Fruit fly (Drosophila melanogaster): ENCODE data around the gene CG13138.

CG13138 gene

DNA sequence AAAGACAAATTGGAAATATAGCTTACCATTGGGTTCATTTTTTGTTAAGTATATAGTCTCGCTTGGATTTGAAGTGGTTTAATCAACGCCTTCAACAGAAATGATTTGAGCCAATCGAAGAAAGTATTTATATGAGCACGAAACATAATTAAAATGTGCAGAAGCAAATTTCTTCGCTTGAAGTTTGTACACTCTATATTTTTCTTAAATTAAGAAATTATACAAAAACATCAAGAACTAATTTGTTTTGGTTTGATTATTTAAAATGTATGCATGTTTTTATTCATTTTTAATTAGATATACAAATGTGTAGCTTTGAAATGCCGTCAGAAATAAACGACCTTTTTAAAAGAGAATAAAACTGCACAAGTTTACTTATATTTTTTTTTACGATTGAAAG, at the start of gene CG13138:
Gene CG13138 (minus strand): TSS at position 101 of the 400 bp plus-strand sequence.
- TF ChIP-seq jim (GFP tag; optimal IDR thresholded peaks at IDR 0.05) (no peak), ey (GFP tag; optimal IDR thresholded peaks at IDR 0.05) (no peak), Sp1 (GFP tag; optimal IDR thresholded peaks at IDR 0.05) (no peak), HLH106 (tag; optimal IDR thresholded peaks at IDR 0.05) (no peak)

DNA sequence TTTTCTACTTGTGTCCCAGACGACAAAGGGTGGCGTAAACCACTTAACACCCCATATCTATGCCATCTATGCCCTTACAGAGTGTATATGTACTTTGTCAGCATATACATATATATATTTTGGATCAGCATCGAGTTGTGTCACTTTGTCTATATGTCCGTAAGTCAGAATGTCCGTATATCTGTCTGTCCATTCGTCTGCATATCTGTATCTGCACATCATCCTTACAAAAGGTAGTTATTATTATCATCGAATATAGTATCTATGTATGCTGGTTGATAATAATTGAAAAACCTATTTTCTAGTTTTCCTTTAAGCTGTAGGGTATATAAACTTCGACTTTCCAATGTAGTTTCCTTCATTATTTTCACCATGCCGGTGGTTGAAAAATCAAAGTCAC, 49.3 kb upstream of the CG13138 start:
- TF ChIP-seq Dif (GFP tag; optimal IDR thresholded peaks at IDR 0.05; ENCODE audit: partially characterized antibody), result no peak
- no peak for TF ChIP-seq Hr83 (GFP tag; optimal IDR thresholded peaks at IDR 0.05; ENCODE audit: poor library complexity, severe bottlenecking)
- TF ChIP-seq woc (GFP tag; optimal IDR thresholded peaks at IDR 0.05), result no peak
- TF ChIP-seq Vsx2 (GFP tag; optimal IDR thresholded peaks at IDR 0.05; ENCODE audit: partially characterized antibody), result no peak
- TF ChIP-seq Mio (GFP tag; optimal IDR thresholded peaks at IDR 0.05), result no peak
- TF ChIP-seq Dfd (GFP tag; optimal IDR thresholded peaks at IDR 0.05), result no peak
- no peak for TF ChIP-seq ey (GFP tag; optimal IDR thresholded peaks at IDR 0.05)
- no peak for TF ChIP-seq N (GFP tag; optimal IDR thresholded peaks at IDR 0.05)
- no peak for TF ChIP-seq CrebA (GFP tag; optimal IDR thresholded peaks at IDR 0.05; ENCODE audit: borderline replicate concordance)
- no peak for TF ChIP-seq Myc (optimal IDR thresholded peaks at IDR 0.05)
- TF ChIP-seq sage (GFP tag; optimal IDR thresholded peaks at IDR 0.05), result no peak
- no peak for TF ChIP-seq sv (GFP tag; optimal IDR thresholded peaks at IDR 0.05)
- TF ChIP-seq Rel (GFP tag; optimal IDR thresholded peaks at IDR 0.05), result no peak
- TF ChIP-seq Rel (tag; optimal IDR thresholded peaks at IDR 0.05), result no peak
- TF ChIP-seq h (GFP tag; optimal IDR thresholded peaks at IDR 0.05), result no peak
- TF ChIP-seq Sp1 (GFP tag; optimal IDR thresholded peaks at IDR 0.05), result no peak
- TF ChIP-seq HLH106 (tag; optimal IDR thresholded peaks at IDR 0.05), result no peak

DNA sequence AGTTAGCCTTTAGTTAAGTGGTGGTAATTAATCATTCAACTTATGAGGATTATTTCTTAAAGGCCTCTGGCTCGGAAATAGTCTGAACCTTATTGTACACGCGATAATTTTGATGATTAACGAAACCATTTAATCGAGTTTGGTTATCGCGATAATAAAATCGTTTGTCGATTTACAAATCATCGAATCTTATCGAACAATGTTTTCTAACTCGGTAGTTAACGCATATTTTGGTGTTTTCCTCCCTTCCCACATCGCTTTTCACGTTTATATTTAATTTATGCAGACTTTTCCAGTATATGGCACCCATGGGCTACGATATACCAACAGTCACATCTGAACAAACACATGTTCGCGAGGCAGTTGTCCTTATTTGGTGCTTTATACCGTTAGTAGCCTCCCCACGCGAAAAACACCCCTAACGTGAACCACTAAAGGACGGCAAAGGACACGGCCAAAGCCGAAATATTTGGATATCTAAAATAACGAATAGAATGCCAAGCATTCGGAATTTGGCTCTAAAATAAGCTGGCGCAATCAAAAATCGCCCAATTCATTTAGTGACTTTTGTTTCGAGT, 42.3 kb upstream of the CG13138 start, which contains the start of gene Frmd5:
Gene Frmd5 (plus strand): TSS at position 414 of the 578 bp plus-strand sequence.
- TF ChIP-seq Hnf4 (GFP tag; optimal IDR thresholded peaks at IDR 0.05), result no peak
- TF ChIP-seq brk (GFP tag; optimal IDR thresholded peaks at IDR 0.05), result no peak
- no peak for TF ChIP-seq OdsH (GFP tag; optimal IDR thresholded peaks at IDR 0.05)
- no peak for TF ChIP-seq Rel (GFP tag; optimal IDR thresholded peaks at IDR 0.05)
- no peak for TF ChIP-seq Rel (tag; optimal IDR thresholded peaks at IDR 0.05)
- no peak for TF ChIP-seq Jra (GFP tag; optimal IDR thresholded peaks at IDR 0.05)
- TF ChIP-seq tai (GFP tag; optimal IDR thresholded peaks at IDR 0.05), result no peak
- no peak for TF ChIP-seq Mio (GFP tag; optimal IDR thresholded peaks at IDR 0.05)
- no peak for TF ChIP-seq Dfd (GFP tag; optimal IDR thresholded peaks at IDR 0.05)
- TF ChIP-seq CG32264 (GFP tag; optimal IDR thresholded peaks at IDR 0.05), result no peak
- TF ChIP-seq sv (GFP tag; optimal IDR thresholded peaks at IDR 0.05), result no peak
- no peak for TF ChIP-seq dsf (GFP tag; optimal IDR thresholded peaks at IDR 0.05; ENCODE audit: borderline replicate concordance)
- TF ChIP-seq dl (GFP tag; optimal IDR thresholded peaks at IDR 0.05; ENCODE audit: insufficient read depth in 1 of 2, partially characterized antibody in 2 of 2), result no peak
- no peak for TF ChIP-seq psq (GFP tag; optimal IDR thresholded peaks at IDR 0.05)
- TF ChIP-seq Sp1 (GFP tag; optimal IDR thresholded peaks at IDR 0.05), result no peak

DNA sequence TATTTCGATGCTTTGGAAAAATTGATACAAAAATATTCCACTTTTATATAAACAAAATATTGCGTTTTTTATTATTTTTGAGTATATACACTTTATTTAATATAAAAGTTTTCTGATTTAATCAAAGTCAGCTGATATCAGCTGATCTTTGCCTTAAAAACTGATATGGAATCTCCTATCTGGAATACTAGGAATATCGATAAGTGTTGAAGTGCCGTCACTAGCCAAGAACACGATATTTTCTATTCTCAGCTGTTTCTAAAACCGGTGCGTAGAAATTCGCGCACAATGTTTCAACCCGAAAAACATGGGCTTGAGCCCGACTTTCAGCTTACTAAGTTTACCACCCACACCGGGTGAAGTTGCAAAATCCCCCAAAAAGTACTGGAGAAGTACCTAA, 40.7 kb upstream of the CG13138 start, which contains the start of gene Sps2:
Gene Sps2 (plus strand): TSS at position 124 of the 400 bp plus-strand sequence.
- TF ChIP-seq brk (GFP tag; optimal IDR thresholded peaks at IDR 0.05) (peak; percentile 18), lola (GFP tag; optimal IDR thresholded peaks at IDR 0.05) (no peak), Rel (GFP tag; optimal IDR thresholded peaks at IDR 0.05) (no peak), Rel (tag; optimal IDR thresholded peaks at IDR 0.05) (no peak), psq (GFP tag; optimal IDR thresholded peaks at IDR 0.05) (no peak), CG9705 (GFP tag; optimal IDR thresholded peaks at IDR 0.05) (no peak), br (GFP tag; optimal IDR thresholded peaks at IDR 0.05) (no peak), CG32264 (GFP tag; optimal IDR thresholded peaks at IDR 0.05) (no peak), dmrt93B (GFP tag; optimal IDR thresholded peaks at IDR 0.05) (no peak), h (GFP tag; optimal IDR thresholded peaks at IDR 0.05) (peak; percentile 24), Dif (GFP tag; optimal IDR thresholded peaks at IDR 0.05; ENCODE audit: partially characterized antibody) (no peak), sage (GFP tag; optimal IDR thresholded peaks at IDR 0.05) (no peak), tai (GFP tag; optimal IDR thresholded peaks at IDR 0.05) (no peak), fru (GFP tag; optimal IDR thresholded peaks at IDR 0.05) (peak; percentile 10), woc (GFP tag; optimal IDR thresholded peaks at IDR 0.05) (no peak), dsf (GFP tag; optimal IDR thresholded peaks at IDR 0.05; ENCODE audit: borderline replicate concordance) (no peak), Hr83 (GFP tag; optimal IDR thresholded peaks at IDR 0.05; ENCODE audit: poor library complexity, severe bottlenecking) (no peak), Hnf4 (GFP tag; optimal IDR thresholded peaks at IDR 0.05) (peak; percentile 10)

Measured in whole organism, wandering third instar larva.